Worm (Caenorhabditis elegans) whole organism, mixed stage, embryonic: Measurements from ENCODE around the gene VF13D12L.3.

ENCODE experiments used
- M03D4.4 ChIP-seq: sonication (generic microtip); optimal IDR thresholded peaks from 2 replicates; lab custom pipeline; 2017; ENCODE audit warnings: mild to moderate bottlenecking, missing genetic modification characterization, missing compliant biosample characterization
- bed-3 ChIP-seq: fragments of 200-800 bp; sonication (Bioruptor generic); optimal IDR thresholded peaks from 3 replicates; lab custom pipeline; 2018; ENCODE audit warnings: mild to moderate bottlenecking, missing genetic modification characterization, moderate library complexity, missing compliant biosample characterization
- blmp-1 ChIP-seq: fragments of 150-350 bp; optimal IDR thresholded peaks from 2 replicates; lab custom pipeline; 2014; ENCODE audit warnings: missing biosample characterization, missing genetic modification characterization
- ceh-39 ChIP-seq: fragments of 150-350 bp; optimal IDR thresholded peaks from 2 replicates; lab custom pipeline; 2014; ENCODE audit warnings: missing biosample characterization, missing genetic modification characterization
- ceh-43 ChIP-seq: fragments of 200-800 bp; sonication (Bioruptor generic); optimal IDR thresholded peaks from 2 replicates; lab custom pipeline; 2018; ENCODE audit warnings: mild to moderate bottlenecking, missing genetic modification characterization, moderate library complexity, missing compliant biosample characterization
- ceh-83 ChIP-seq: fragments of 200-800 bp; sonication (Bioruptor generic); optimal IDR thresholded peaks from 2 replicates; lab custom pipeline; 2018; ENCODE audit warnings: mild to moderate bottlenecking, missing genetic modification characterization, missing compliant biosample characterization
- ces-1 ChIP-seq: fragments of 150-350 bp; optimal IDR thresholded peaks from 2 replicates; lab custom pipeline; 2014; ENCODE audit warnings: missing biosample characterization, missing genetic modification reagents, missing genetic modification characterization
- cnd-1 ChIP-seq: fragments of 200-800 bp; sonication (Bioruptor generic); optimal IDR thresholded peaks from 2 replicates; lab custom pipeline; 2018; ENCODE audit warnings: mild to moderate bottlenecking, missing genetic modification characterization, missing compliant biosample characterization
- drap-1 ChIP-seq: fragments of 200-800 bp; sonication (Bioruptor generic); optimal IDR thresholded peaks from 3 replicates; lab custom pipeline; 2018; ENCODE audit warnings: mild to moderate bottlenecking, missing genetic modification characterization, missing compliant biosample characterization
- elt-1 ChIP-seq: sonication (generic microtip); optimal IDR thresholded peaks from 2 replicates; lab custom pipeline; 2017; ENCODE audit warnings: missing genetic modification characterization, mild to moderate bottlenecking, missing compliant biosample characterization, antibody characterized with exemption, moderate library complexity, borderline replicate concordance; ENCODE audit not compliant: insufficient read depth
- elt-3 ChIP-seq: fragments of 150-350 bp; optimal IDR thresholded peaks from 2 replicates; lab custom pipeline; 2014; ENCODE audit warnings: missing biosample characterization, missing genetic modification characterization
- flh-1 ChIP-seq: fragments of 200-800 bp; sonication (Bioruptor generic); optimal IDR thresholded peaks from 2 replicates; lab custom pipeline; 2018; ENCODE audit warnings: mild to moderate bottlenecking, missing genetic modification characterization, moderate library complexity, missing compliant biosample characterization
- ham-2 ChIP-seq: fragments of 200-800 bp; sonication (Bioruptor generic); optimal IDR thresholded peaks from 2 replicates; lab custom pipeline; 2018; ENCODE audit warnings: mild to moderate bottlenecking, missing genetic modification characterization, missing compliant biosample characterization
- hlh-1 ChIP-seq: fragments of 150-350 bp; optimal IDR thresholded peaks from 2 replicates; lab custom pipeline; 2014; ENCODE audit warnings: missing biosample characterization, missing genetic modification reagents, missing genetic modification characterization
- lin-13 ChIP-seq: fragments of 150-350 bp; optimal IDR thresholded peaks from 2 replicates; lab custom pipeline; 2014; ENCODE audit warnings: missing biosample characterization, missing genetic modification characterization
- lin-32 ChIP-seq: fragments of 200-800 bp; sonication (Bioruptor generic); optimal IDR thresholded peaks from 2 replicates; lab custom pipeline; 2018; ENCODE audit warnings: mild to moderate bottlenecking, missing genetic modification characterization, missing compliant biosample characterization
- lsy-2 ChIP-seq: fragments of 150-350 bp; optimal IDR thresholded peaks from 2 replicates; lab custom pipeline; 2014; ENCODE audit warnings: missing biosample characterization, missing genetic modification characterization
- mep-1 ChIP-seq: fragments of 150-350 bp; optimal IDR thresholded peaks from 2 replicates; lab custom pipeline; 2017; ENCODE audit warnings: missing biosample characterization, missing genetic modification reagents, missing genetic modification characterization, inconsistent platforms
- mls-2 ChIP-seq: sonication (generic microtip); optimal IDR thresholded peaks from 2 replicates; lab custom pipeline; 2016; ENCODE audit warnings: mild to moderate bottlenecking, missing genetic modification characterization, moderate library complexity, missing compliant biosample characterization
- nhr-12 ChIP-seq: fragments of 150-350 bp; optimal IDR thresholded peaks from 2 replicates; lab custom pipeline; 2014; ENCODE audit warnings: missing biosample characterization, missing genetic modification characterization
- nhr-2 ChIP-seq: fragments of 150-350 bp; optimal IDR thresholded peaks from 2 replicates; lab custom pipeline; 2014; ENCODE audit warnings: missing biosample characterization, missing genetic modification characterization
- nhr-237 ChIP-seq: fragments of 150-350 bp; optimal IDR thresholded peaks from 2 replicates; lab custom pipeline; 2014; ENCODE audit warnings: missing biosample characterization, missing genetic modification characterization
- nhr-76 ChIP-seq: sonication (generic microtip); optimal IDR thresholded peaks from 2 replicates; lab custom pipeline; 2017; ENCODE audit warnings: missing biosample characterization, missing genetic modification characterization
- pha-4 ChIP-seq: fragments of 150-350 bp; optimal IDR thresholded peaks from 2 replicates; lab custom pipeline; 2018; ENCODE audit warnings: missing biosample characterization, missing genetic modification reagents, missing genetic modification characterization
- sem-2 ChIP-seq: fragments of 200-800 bp; sonication (Bioruptor generic); optimal IDR thresholded peaks from 2 replicates; lab custom pipeline; 2018; ENCODE audit warnings: mild to moderate bottlenecking, missing genetic modification characterization, missing compliant biosample characterization
- snpc-4 ChIP-seq: fragments of 150-350 bp; optimal IDR thresholded peaks from 2 replicates; lab custom pipeline; 2014; ENCODE audit warnings: missing biosample characterization, missing genetic modification characterization
- sptf-1 ChIP-seq: sonication (generic microtip); optimal IDR thresholded peaks from 2 replicates; lab custom pipeline; 2017; ENCODE audit warnings: mild to moderate bottlenecking, missing genetic modification characterization, moderate library complexity, missing compliant biosample characterization
- unc-120 ChIP-seq: sonication (generic microtip); optimal IDR thresholded peaks from 2 replicates; lab custom pipeline; 2017; ENCODE audit warnings: missing genetic modification characterization, missing compliant biosample characterization; ENCODE audit not compliant: poor library complexity, severe bottlenecking
- unc-62 ChIP-seq: fragments of 150-350 bp; optimal IDR thresholded peaks from 2 replicates; lab custom pipeline; 2014; ENCODE audit warnings: missing biosample characterization, missing genetic modification reagents, missing genetic modification characterization
- zip-8 ChIP-seq: fragments of 150-350 bp; optimal IDR thresholded peaks from 2 replicates; lab custom pipeline; 2014; ENCODE audit warnings: missing biosample characterization, missing genetic modification characterization
- ztf-11 ChIP-seq: fragments of 150-350 bp; optimal IDR thresholded peaks from 2 replicates; lab custom pipeline; 2014; ENCODE audit warnings: missing biosample characterization, missing genetic modification characterization

The VF13D12L.3 gene

DNA sequence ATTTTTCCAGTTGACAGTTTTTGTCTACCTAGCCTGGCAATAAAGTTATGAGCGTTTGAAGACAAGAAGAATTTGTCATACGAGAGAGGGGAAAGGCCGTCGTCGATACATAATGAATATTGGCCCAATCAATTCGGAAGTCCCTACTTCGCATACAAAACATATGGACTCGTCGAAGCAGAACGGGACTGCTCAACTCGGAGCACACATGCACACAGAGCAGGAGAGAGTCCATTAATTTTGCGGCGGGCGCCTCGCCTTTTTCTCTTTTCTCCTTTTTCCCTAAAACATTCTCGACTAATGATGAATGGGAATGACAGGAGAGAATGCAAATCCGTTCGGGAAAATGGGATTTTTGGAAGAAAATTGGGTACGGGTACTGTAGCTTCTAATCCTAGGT, 26.7 kb downstream of the VF13D12L.3 start, which contains the start of gene F13D12.8:
Gene F13D12.8, minus strand, starts transcription at position 82 of the 400 bp plus-strand sequence.
- TF ChIP-seq ces-1 (GFP tag; lab: Kevin White, UChicago) (peak; percentile 39), mep-1 (tag; lab: Kevin White, UChicago) (no peak)
- TF ChIP-seq, all 35 proteins: peak for 1

DNA sequence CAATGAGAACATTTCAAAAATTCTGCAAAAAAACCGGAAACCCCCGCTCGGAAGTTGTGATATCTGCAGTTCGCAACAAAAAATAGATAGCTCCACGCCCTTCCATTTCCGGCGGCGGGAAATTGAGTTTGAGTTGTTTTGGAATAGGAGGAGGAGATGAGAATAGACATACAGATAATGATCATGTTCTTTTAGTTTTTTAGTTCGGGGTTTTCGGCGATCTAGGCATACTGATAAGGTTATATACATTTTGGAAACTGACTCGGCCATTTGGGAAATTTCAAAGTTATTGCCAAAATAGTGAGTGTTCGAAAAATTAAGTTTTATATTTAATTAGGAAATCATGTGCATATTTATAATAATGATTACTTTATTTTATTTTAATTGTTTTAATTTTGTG, 28.0 kb downstream of the VF13D12L.3 start:
- TF ChIP-seq flh-1 (no peak), elt-1 (tag; lab: Kevin White, UChicago) (peak; percentile 53), zip-8 (no peak)

DNA sequence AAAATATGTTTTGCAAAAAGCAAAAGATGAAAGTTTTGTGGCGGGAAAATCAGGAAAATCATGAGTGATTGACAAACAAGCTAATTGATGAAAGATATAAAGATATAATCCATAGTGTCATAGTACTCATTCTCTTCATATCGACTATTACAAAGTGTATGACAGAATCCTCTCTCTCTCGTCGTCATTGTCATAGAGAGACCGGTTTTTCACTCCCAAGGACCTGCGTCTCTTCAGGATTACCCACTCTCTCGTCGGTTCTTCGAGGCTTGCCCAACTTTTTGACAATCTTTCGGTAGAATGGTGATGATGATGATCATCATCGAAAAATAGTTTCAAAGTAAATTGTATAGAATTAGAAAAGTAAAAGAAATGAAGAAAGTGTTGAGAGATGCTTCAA, 31.5 kb downstream of the VF13D12L.3 start:
- peak; percentile 29 for TF ChIP-seq unc-120 (tag; lab: Kevin White, UChicago)
- TF ChIP-seq unc-62, result peak; percentile 87
- no peak for TF ChIP-seq ceh-43 (GFP tag; lab: Kevin White, UChicago)
- TF ChIP-seq ces-1 (GFP tag; lab: Kevin White, UChicago), result no peak
- TF ChIP-seq ztf-11 (tag; lab: Kevin White, UChicago), result no peak

DNA sequence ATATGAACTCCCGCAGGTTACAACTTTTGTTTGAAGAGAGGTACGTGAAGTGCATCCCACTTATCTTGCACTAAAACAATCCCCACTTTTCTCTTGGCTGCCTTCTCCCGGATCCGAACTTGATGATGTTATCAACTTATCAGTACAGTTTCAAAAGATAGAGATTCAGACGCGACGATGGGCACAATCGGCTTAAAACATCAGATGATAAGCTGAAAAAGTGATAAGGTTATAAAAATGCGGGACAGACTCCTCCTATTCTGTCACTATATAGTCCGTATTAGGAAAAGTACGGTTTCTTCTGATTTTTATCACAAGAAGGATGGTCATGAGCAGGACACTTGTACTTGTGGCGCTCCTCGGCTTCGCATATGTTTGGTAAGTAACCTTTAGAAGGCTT, 33.4 kb downstream of the VF13D12L.3 start, which contains the start of gene ctsa-1.2:
Gene ctsa-1.2, plus strand, starts transcription at position 160 of the 400 bp plus-strand sequence.
- TF ChIP-seq ztf-11 (tag; lab: Kevin White, UChicago) (no peak), nhr-237 (tag; lab: Kevin White, UChicago) (no peak), cnd-1 (no peak), lin-13 (tag; lab: Kevin White, UChicago) (no peak), unc-62 (no peak), zip-8 (no peak), drap-1 (no peak), blmp-1 (tag; lab: Kevin White, UChicago) (no peak), sem-2 (GFP tag; lab: Kevin White, UChicago) (no peak)

DNA sequence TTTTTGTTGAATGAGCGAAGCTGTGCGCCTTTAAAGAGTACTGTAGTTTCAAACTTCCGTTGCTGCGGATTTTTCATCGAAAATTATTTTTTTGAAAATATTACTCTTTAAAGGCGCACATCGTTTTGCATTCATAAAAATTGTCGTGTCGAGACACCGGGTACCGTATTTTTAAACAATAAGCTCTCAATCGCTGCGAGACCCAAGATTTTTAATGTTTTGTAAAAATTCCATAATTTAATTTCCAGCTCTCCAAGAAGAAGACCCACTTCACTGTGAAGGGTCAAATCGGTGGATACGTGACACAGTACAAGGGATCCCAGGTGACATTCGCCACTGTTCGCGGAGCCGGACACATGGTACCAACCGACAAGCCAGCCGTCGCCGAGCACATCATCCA, 36.5 kb downstream of the VF13D12L.3 start:
- TF ChIP-seq nhr-76 (tag; lab: Kevin White, UChicago) (no peak), pha-4 (tag; lab: Kevin White, UChicago) (no peak), mep-1 (tag; lab: Kevin White, UChicago) (no peak), ceh-39 (tag; lab: Kevin White, UChicago) (no peak), ces-1 (GFP tag; lab: Kevin White, UChicago) (peak; percentile 11), flh-1 (no peak), snpc-4 (tag; lab: Kevin White, UChicago) (no peak)

DNA sequence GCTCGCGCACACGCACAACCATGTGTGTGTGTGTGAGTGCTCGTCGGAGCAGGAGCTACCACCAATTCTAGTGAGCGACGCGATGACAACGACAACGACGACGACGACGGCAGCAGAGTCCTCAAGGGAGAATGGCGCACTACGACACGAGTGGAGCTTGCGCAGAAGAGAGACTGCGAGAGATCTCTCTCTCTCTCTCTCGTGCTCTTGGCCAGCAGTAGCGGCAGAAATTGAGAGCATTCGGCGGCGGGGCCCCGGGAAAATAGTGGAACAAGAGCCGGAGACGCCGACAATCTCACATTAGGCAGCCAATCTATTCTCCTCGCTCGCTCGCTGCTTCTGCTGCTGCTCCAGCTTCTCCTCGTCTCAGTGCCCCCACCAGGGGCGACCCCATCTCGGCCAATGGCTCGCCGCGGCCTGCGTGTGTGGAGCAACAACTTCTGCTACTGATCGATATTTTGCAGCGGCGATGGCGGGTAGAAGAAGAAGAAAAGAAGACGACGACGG, 41.0 kb downstream of the VF13D12L.3 start:
- TF ChIP-seq lsy-2 (tag; lab: Kevin White, UChicago), result peak; percentile 23
- peak; percentile 26 for TF ChIP-seq bed-3 (GFP tag; lab: Kevin White, UChicago)
- TF ChIP-seq nhr-2 (tag; lab: Kevin White, UChicago), result no peak
- TF ChIP-seq ham-2 (GFP tag; lab: Kevin White, UChicago), result no peak
- peak; percentile 38 for TF ChIP-seq ces-1 (GFP tag; lab: Kevin White, UChicago)
- no peak for TF ChIP-seq hlh-1 (tag; lab: Kevin White, UChicago)
- TF ChIP-seq elt-3 (tag; lab: Kevin White, UChicago), result no peak
- TF ChIP-seq flh-1, result peak; percentile 51
- TF ChIP-seq M03D4.4 (tag; lab: Kevin White, UChicago), result peak; percentile 43
- TF ChIP-seq drap-1, result peak; percentile 22
- TF ChIP-seq unc-62, result peak; percentile 36
- peak; percentile 27 for TF ChIP-seq lin-32 (GFP tag; lab: Kevin White, UChicago)
- TF ChIP-seq pha-4 (tag; lab: Kevin White, UChicago), result no peak
- no peak for TF ChIP-seq zip-8
- TF ChIP-seq sptf-1 (tag; lab: Kevin White, UChicago), result peak; percentile 82
- peak; percentile 74 for TF ChIP-seq mls-2
- peak; percentile 33 for TF ChIP-seq nhr-237 (tag; lab: Kevin White, UChicago)
- no peak for TF ChIP-seq nhr-12 (tag; lab: Kevin White, UChicago)
- TF ChIP-seq sem-2 (GFP tag; lab: Kevin White, UChicago), result no peak
- peak; percentile 64 for TF ChIP-seq ceh-83
- no peak for TF ChIP-seq ceh-43 (GFP tag; lab: Kevin White, UChicago)
- TF ChIP-seq cnd-1, result peak; percentile 39
- TF ChIP-seq unc-120 (tag; lab: Kevin White, UChicago), result peak; percentile 82
- peak; percentile 17 for TF ChIP-seq ztf-11 (tag; lab: Kevin White, UChicago)
